Worm (Caenorhabditis elegans) whole organism, L4 larva: ENCODE results near the gene srx-8.

Experiments
- F10B5.3 ChIP-seq: sonication (generic microtip); optimal IDR thresholded peaks from 2 replicates; lab custom pipeline; 2016; ENCODE audit warnings: mild to moderate bottlenecking, missing genetic modification characterization, missing compliant biosample characterization
- F49E8.2 ChIP-seq: sonication (generic microtip); optimal IDR thresholded peaks from 2 replicates; lab custom pipeline; 2016; ENCODE audit warnings: missing compliant biosample characterization, mild to moderate bottlenecking, missing genetic modification characterization, borderline replicate concordance
- R02D3.7 ChIP-seq: fragments of 150-350 bp; sonication (generic microtip); optimal IDR thresholded peaks from 3 replicates; lab custom pipeline; 2014; ENCODE audit warnings: missing biosample characterization, missing genetic modification characterization
- T26A8.4 ChIP-seq: fragments of 200-800 bp; sonication (Bioruptor generic); IDR thresholded peaks from 2 replicates; pipeline ENCODE4 v1.3.6; 2022; ENCODE audit warnings: missing genetic modification characterization, missing compliant biosample characterization
- Y105C5A.15 ChIP-seq: fragments of 200-800 bp; sonication (Bioruptor generic); IDR thresholded peaks from 2 replicates; pipeline ENCODE4 v1.3.6; 2022; ENCODE audit warnings: missing genetic modification characterization, missing compliant biosample characterization
- Y5F2A.4 ChIP-seq: fragments of 200-800 bp; sonication (Bioruptor generic); optimal IDR thresholded peaks from 2 replicates; lab custom pipeline; 2018; ENCODE audit warnings: mild to moderate bottlenecking, missing genetic modification characterization, missing compliant biosample characterization
- aha-1 ChIP-seq: fragments of 150-350 bp; peaks from one replicate; lab custom pipeline; 2014; ENCODE audit warnings: missing biosample characterization, missing genetic modification characterization
- ama-1 ChIP-seq: fragments of 150-350 bp; optimal IDR thresholded peaks from 2 replicates; lab custom pipeline; 2014; ENCODE audit warnings: inconsistent platforms, mixed read lengths
- arid-1 ChIP-seq: fragments of 200-800 bp; sonication (Bioruptor generic); conservative IDR thresholded peaks from 2 replicates; pipeline ENCODE4 v1.3.6; 2022; ENCODE audit warnings: missing genetic modification reagents, missing genetic modification characterization, missing compliant biosample characterization
- ceh-32 ChIP-seq: sonication (generic microtip); optimal IDR thresholded peaks from 2 replicates; lab custom pipeline; 2016; ENCODE audit warnings: mild to moderate bottlenecking, missing genetic modification characterization, missing compliant biosample characterization; ENCODE audit not compliant: poor library complexity
- ceh-62 ChIP-seq: sonication (generic microtip); optimal IDR thresholded peaks from 2 replicates; lab custom pipeline; 2017; ENCODE audit warnings: missing biosample characterization, missing genetic modification characterization
- ces-1 ChIP-seq: fragments of 150-350 bp; sonication (generic microtip); optimal IDR thresholded peaks from 4 replicates; lab custom pipeline; 2014; ENCODE audit warnings: missing biosample characterization, missing genetic modification reagents, missing genetic modification characterization
- cey-2 ChIP-seq: sonication (generic microtip); optimal IDR thresholded peaks from 3 replicates; lab custom pipeline; 2017; ENCODE audit warnings: missing genetic modification characterization, mild to moderate bottlenecking, missing compliant biosample characterization, antibody characterized with exemption, borderline replicate concordance; ENCODE audit not compliant: insufficient read depth
- ctbp-1 ChIP-seq: fragments of 200-800 bp; sonication (Bioruptor generic); IDR thresholded peaks from 2 replicates; pipeline ENCODE4 v1.3.6; 2022; ENCODE audit warnings: missing genetic modification reagents, missing genetic modification characterization, missing compliant biosample characterization
- dpl-1 ChIP-seq: fragments of 150-350 bp; optimal IDR thresholded peaks from 2 replicates; lab custom pipeline; 2014; ENCODE audit warnings: missing biosample characterization, missing genetic modification reagents, missing genetic modification characterization
- fos-1 ChIP-seq: fragments of 150-350 bp; optimal IDR thresholded peaks from 2 replicates; lab custom pipeline; 2014; ENCODE audit warnings: missing biosample characterization, missing genetic modification characterization
- lin-1 ChIP-seq: fragments of 200-800 bp; sonication (Bioruptor generic); IDR thresholded peaks from 2 replicates; pipeline ENCODE4 v1.3.6; 2022; ENCODE audit warnings: missing genetic modification reagents, missing genetic modification characterization, missing compliant biosample characterization
- lin-39 ChIP-seq: fragments of 150-350 bp; optimal IDR thresholded peaks from 2 replicates; lab custom pipeline; 2014; ENCODE audit warnings: missing biosample characterization, missing genetic modification reagents, missing genetic modification characterization
- mxl-3 ChIP-seq: fragments of 200-800 bp; sonication (Bioruptor generic); optimal IDR thresholded peaks from 2 replicates; lab custom pipeline; 2018; ENCODE audit warnings: mild to moderate bottlenecking, missing genetic modification characterization, missing compliant biosample characterization
- nhr-10 ChIP-seq: fragments of 150-350 bp; optimal IDR thresholded peaks from 2 replicates; lab custom pipeline; 2014; ENCODE audit warnings: missing biosample characterization, missing genetic modification characterization
- nhr-11 ChIP-seq: fragments of 150-350 bp; optimal IDR thresholded peaks from 2 replicates; lab custom pipeline; 2014; ENCODE audit warnings: missing biosample characterization, missing genetic modification characterization
- nhr-111 ChIP-seq: fragments of 200-800 bp; sonication (Bioruptor generic); optimal IDR thresholded peaks from 2 replicates; lab custom pipeline; 2018; ENCODE audit warnings: mild to moderate bottlenecking, missing genetic modification characterization, missing compliant biosample characterization
- nhr-76 ChIP-seq: fragments of 150-350 bp; optimal IDR thresholded peaks from 2 replicates; lab custom pipeline; 2014; ENCODE audit warnings: missing biosample characterization, missing genetic modification characterization
- nhr-77 ChIP-seq: fragments of 150-350 bp; optimal IDR thresholded peaks from 2 replicates; lab custom pipeline; 2014; ENCODE audit warnings: missing biosample characterization, missing genetic modification characterization
- pha-4 ChIP-seq, 2 experiments: fragments of 150-350 bp in 1 of 2; fragments of 200-800 bp in 1 of 2; sonication (Bioruptor generic) in 1 of 2; IDR thresholded peaks in 1 of 2; optimal IDR thresholded peaks in 1 of 2; 2 replicates each; pipeline versions ENCODE4 v1.3.6 to Lab custom; 2014 to 2022; ENCODE audit warnings: missing genetic modification characterization in 2 of 2, missing genetic modification reagents in 2 of 2, missing biosample characterization in 1 of 2, missing compliant biosample characterization in 1 of 2
- pqm-1 ChIP-seq: sonication (generic microtip); optimal IDR thresholded peaks from 2 replicates; lab custom pipeline; 2017; ENCODE audit warnings: missing biosample characterization, missing genetic modification characterization
- sdz-12 ChIP-seq: fragments of 200-800 bp; sonication (Bioruptor generic); optimal IDR thresholded peaks from 2 replicates; lab custom pipeline; 2018; ENCODE audit warnings: mild to moderate bottlenecking, missing genetic modification characterization, missing compliant biosample characterization
- set-16 ChIP-seq: fragments of 200-800 bp; sonication (Bioruptor generic); IDR thresholded peaks from 2 replicates; pipeline ENCODE4 v1.3.6; 2022; ENCODE audit warnings: missing genetic modification reagents, missing genetic modification characterization, missing compliant biosample characterization
- snpc-1.2 ChIP-seq: fragments of 200-800 bp; sonication (Bioruptor generic); IDR thresholded peaks from 2 replicates; pipeline ENCODE4 v1.3.6; 2022; ENCODE audit warnings: missing genetic modification reagents, missing genetic modification characterization, missing compliant biosample characterization
- unc-62 ChIP-seq, 3 experiments: fragments of 150-350 bp in 1 of 3; sonication (generic microtip); optimal IDR thresholded peaks in 2 of 3; peaks in 1 of 3; 1 replicate in 1 of 3; 2 replicates in 2 of 3; lab custom pipeline; 2014 to 2017; ENCODE audit warnings: missing biosample characterization in 3 of 3, missing genetic modification characterization in 3 of 3, missing genetic modification reagents in 3 of 3, missing genotype in 1 of 3
- vab-7 ChIP-seq: fragments of 200-800 bp; sonication (Bioruptor generic); IDR thresholded peaks from 2 replicates; pipeline ENCODE4 v1.3.6; 2022; ENCODE audit warnings: missing genetic modification reagents, missing genetic modification characterization, missing compliant biosample characterization
- zag-1 ChIP-seq: fragments of 150-350 bp; optimal IDR thresholded peaks from 2 replicates; lab custom pipeline; 2014; ENCODE audit warnings: missing biosample characterization, missing genetic modification characterization
- zfp-3 ChIP-seq: fragments of 200-800 bp; sonication (Bioruptor generic); conservative IDR thresholded peaks from 2 replicates; pipeline ENCODE4 v1.3.6; 2022; ENCODE audit warnings: missing genetic modification reagents, missing genetic modification characterization, missing compliant biosample characterization
- zip-11 ChIP-seq: fragments of 200-800 bp; sonication (Bioruptor generic); IDR thresholded peaks from 2 replicates; pipeline ENCODE4 v1.3.6; 2022; ENCODE audit warnings: missing genetic modification characterization, missing compliant biosample characterization
- ztf-11 ChIP-seq: fragments of 150-350 bp; optimal IDR thresholded peaks from 2 replicates; lab custom pipeline; 2014; ENCODE audit warnings: missing biosample characterization, missing genetic modification characterization
- ztf-7 ChIP-seq: fragments of 150-350 bp; optimal IDR thresholded peaks from 2 replicates; lab custom pipeline; 2014; ENCODE audit warnings: missing biosample characterization, missing genetic modification characterization

The srx-8 gene

DNA sequence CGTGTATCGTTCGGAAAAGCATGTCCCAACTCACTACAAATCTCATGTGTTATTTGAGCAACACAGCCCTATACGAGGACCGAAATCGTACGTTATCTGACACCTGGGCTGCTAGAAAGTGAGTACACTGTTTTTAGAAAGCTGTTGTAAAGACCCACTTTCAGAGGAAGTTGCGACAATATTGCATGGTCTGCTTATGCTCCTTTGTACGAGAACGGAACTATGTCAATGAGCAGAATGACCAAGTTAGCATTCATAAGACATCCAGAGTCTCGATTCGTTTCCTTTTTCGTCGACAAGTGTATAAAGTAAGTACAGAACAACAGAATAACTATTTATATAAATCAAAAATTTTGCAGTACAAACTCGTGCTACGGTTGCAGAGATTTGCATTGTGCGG is 21.0 kb upstream of the srx-8 start:
- no peak for TF ChIP-seq nhr-11 (tag; lab: Kevin White, UChicago)
- TF ChIP-seq unc-62 (GFP tag; optimal IDR thresholded peaks at IDR 0.05 in 1 of 2; lab: Kevin White, UChicago) = peak in 1 of 2 experiments; percentile 97
- no peak for TF ChIP-seq unc-62 (tag; optimal IDR thresholded peaks at IDR 0.05; lab: Kevin White, UChicago)

DNA sequence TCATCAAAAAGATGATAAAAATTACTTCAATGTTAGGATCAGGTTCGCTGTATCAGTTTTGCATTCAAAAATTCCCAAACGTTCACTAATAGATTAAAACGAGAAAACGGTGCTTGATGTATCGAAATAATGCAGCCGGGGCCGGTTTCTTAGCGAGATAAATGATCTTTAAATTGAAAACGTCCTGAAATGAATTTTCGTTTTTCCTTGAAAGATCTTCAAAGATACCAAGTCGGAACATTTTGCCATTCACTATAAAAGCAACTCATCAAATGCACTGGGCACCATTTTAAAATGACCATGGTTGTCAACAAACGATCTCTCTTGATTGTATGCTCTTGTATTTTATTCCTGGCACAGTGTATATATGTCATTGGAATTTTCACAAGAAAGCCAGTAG is 20.1 kb upstream of the srx-8 start, which contains the start of gene K06H6.5:
TSS of gene K06H6.5 (plus strand) at position 301 of the 400 bp plus-strand sequence.
- no peak for TF ChIP-seq nhr-11 (tag; lab: Kevin White, UChicago)
- TF ChIP-seq zag-1 = no peak
- TF ChIP-seq Y105C5A.15 (GFP tag; lab: Robert Waterston, UW) = no peak
- TF ChIP-seq sdz-12 = no peak
- no peak for TF ChIP-seq zip-11 (GFP tag; lab: Robert Waterston, UW)
- no peak for TF ChIP-seq nhr-77 (tag; lab: Kevin White, UChicago)

DNA sequence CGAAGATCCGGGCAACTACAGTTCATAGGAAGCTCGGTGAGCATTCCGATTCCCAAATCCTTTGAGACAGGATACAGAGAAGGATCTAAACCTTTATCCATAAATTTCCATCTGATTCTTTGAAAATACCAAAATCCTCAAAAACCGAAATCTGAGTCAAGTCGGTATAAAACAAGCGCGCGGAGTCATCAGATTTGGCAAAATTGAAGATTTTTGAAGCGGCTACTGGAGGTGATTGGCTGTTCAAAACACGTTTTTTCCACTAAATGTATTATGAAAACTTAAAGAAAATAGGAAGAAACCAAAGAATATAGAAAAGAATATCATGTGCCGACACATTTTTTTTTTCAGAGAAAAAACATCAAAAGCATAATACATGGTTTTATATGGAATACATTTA is 18.7 kb upstream of the srx-8 start, which contains the start of gene C14C6.13:
TSS of gene C14C6.13 (minus strand) at position 101 of the 400 bp plus-strand sequence.
- no peak for TF ChIP-seq T26A8.4 (GFP tag; lab: Robert Waterston, UW)
- no peak for TF ChIP-seq set-16 (GFP tag; lab: Robert Waterston, UW)
- no peak for TF ChIP-seq lin-39
- TF ChIP-seq ctbp-1 (GFP tag; lab: Robert Waterston, UW) = no peak
- TF ChIP-seq F10B5.3 = no peak
- no peak for TF ChIP-seq ztf-7 (tag; lab: Kevin White, UChicago)
- TF ChIP-seq ceh-32 (tag; lab: Kevin White, UChicago) = no peak
- no peak for TF ChIP-seq vab-7
- TF ChIP-seq fos-1 (tag; lab: Kevin White, UChicago) = no peak
- no peak for TF ChIP-seq nhr-11 (tag; lab: Kevin White, UChicago)
- TF ChIP-seq nhr-10 (tag; lab: Kevin White, UChicago) = no peak
- no peak for TF ChIP-seq cey-2 (tag; lab: Kevin White, UChicago)
- TF ChIP-seq pqm-1 (tag; lab: Kevin White, UChicago) = no peak
- no peak for TF ChIP-seq zfp-3 (GFP tag; lab: Robert Waterston, UW)
- no peak for TF ChIP-seq ztf-11 (tag; lab: Kevin White, UChicago)
- TF ChIP-seq, all 104 proteins: peak for 0

DNA sequence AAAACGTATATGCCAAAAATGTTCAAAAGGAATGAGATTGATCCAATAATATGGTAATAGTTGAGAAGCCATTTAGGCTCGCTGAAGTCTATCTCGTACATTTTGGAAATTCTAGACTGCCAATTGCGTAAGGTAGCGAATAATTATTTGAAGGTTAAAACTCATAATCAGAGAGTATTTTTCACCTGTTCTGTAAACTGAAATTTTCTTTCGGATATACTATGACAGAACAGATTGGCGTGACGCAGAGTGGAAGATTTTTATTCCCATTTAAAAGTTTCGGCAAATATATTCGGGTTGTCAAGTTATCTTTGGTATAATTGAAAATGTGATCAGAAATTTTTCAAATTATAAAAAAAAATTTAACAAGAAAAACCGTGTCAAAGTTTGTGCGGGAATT is 12.2 kb upstream of the srx-8 start, which contains the start of gene sri-72:
TSS of gene sri-72 (minus strand) at position 101 of the 400 bp plus-strand sequence.
- TF ChIP-seq nhr-76 (tag; lab: Kevin White, UChicago) = no peak
- no peak for TF ChIP-seq mxl-3
- TF ChIP-seq arid-1 (GFP tag; lab: Robert Waterston, UW) = no peak
- no peak for TF ChIP-seq pqm-1 (tag; lab: Kevin White, UChicago)
- TF ChIP-seq F49E8.2 (tag; lab: Kevin White, UChicago) = no peak
- no peak for TF ChIP-seq ces-1 (GFP tag; lab: Kevin White, UChicago)
- no peak for TF ChIP-seq Y5F2A.4 (GFP tag; lab: Kevin White, UChicago)
- no peak for TF ChIP-seq pha-4 (GFP tag; IDR thresholded peaks at IDR 0.05; lab: Robert Waterston, UW)
- TF ChIP-seq pha-4 (tag; optimal IDR thresholded peaks at IDR 0.05; lab: Kevin White, UChicago) = no peak
- TF ChIP-seq aha-1 (tag; lab: Kevin White, UChicago) = no peak
- TF ChIP-seq vab-7 = no peak
- no peak for TF ChIP-seq R02D3.7 (tag; lab: Kevin White, UChicago)
- no peak for TF ChIP-seq lin-1 (GFP tag; lab: Robert Waterston, UW)
- no peak for TF ChIP-seq ama-1 (lab: Kevin White, UChicago)
- no peak for TF ChIP-seq F10B5.3
- TF ChIP-seq dpl-1 = no peak
- no peak for TF ChIP-seq ceh-62 (tag; lab: Kevin White, UChicago)
- no peak for TF ChIP-seq snpc-1.2 (GFP tag; lab: Robert Waterston, UW)
- TF ChIP-seq fos-1 (tag; lab: Kevin White, UChicago) = no peak
- TF ChIP-seq ztf-7 (tag; lab: Kevin White, UChicago) = no peak
- TF ChIP-seq nhr-111 (GFP tag; lab: Kevin White, UChicago) = no peak
